Fruit fly (Drosophila melanogaster) whole organism, adult: ENCODE measurements around the gene Tom.

ENCODE experiments used
- CG11617 ChIP-seq: fragments of 200-800 bp; sonication (Bioruptor generic); optimal IDR thresholded peaks from 2 replicates; lab custom pipeline; 2017; ENCODE audit warnings: mild to moderate bottlenecking, missing biosample characterization, missing genetic modification reagents, missing genetic modification characterization
- CG12768 ChIP-seq: fragments of 200-800 bp; sonication (Bioruptor generic); optimal IDR thresholded peaks from 2 replicates; lab custom pipeline; 2017; ENCODE audit warnings: missing biosample characterization, missing genetic modification characterization, mild to moderate bottlenecking, moderate library complexity, missing genetic modification reagents
- CG14711 ChIP-seq: fragments of 200-800 bp; sonication (Bioruptor generic); optimal IDR thresholded peaks from 2 replicates; lab custom pipeline; 2018; ENCODE audit warnings: missing biosample characterization, mild to moderate bottlenecking, missing genetic modification characterization, moderate library complexity
- CG1620 ChIP-seq: fragments of 200-800 bp; sonication (Bioruptor generic); optimal IDR thresholded peaks from 2 replicates; lab custom pipeline; 2016; ENCODE audit warnings: missing biosample characterization, missing genetic modification characterization
- CG33017 ChIP-seq: fragments of 200-800 bp; sonication (Bioruptor generic); optimal IDR thresholded peaks from 2 replicates; lab custom pipeline; 2018; ENCODE audit warnings: missing biosample characterization, mild to moderate bottlenecking, missing genetic modification characterization, moderate library complexity
- CG5204 ChIP-seq: fragments of 200-800 bp; sonication (Bioruptor generic); optimal IDR thresholded peaks from 2 replicates; lab custom pipeline; 2016; ENCODE audit warnings: missing biosample characterization, missing genetic modification characterization
- CG7045 ChIP-seq: fragments of 200-800 bp; sonication (Bioruptor generic); optimal IDR thresholded peaks from 2 replicates; lab custom pipeline; 2017; ENCODE audit warnings: missing biosample characterization, mild to moderate bottlenecking, missing genetic modification characterization
- CG7101 ChIP-seq: fragments of 200-800 bp; sonication (Bioruptor generic); optimal IDR thresholded peaks from 2 replicates; lab custom pipeline; 2018; ENCODE audit warnings: missing biosample characterization, mild to moderate bottlenecking, missing genetic modification characterization, moderate library complexity
- Clk ChIP-seq: fragments of 200-800 bp; sonication (Bioruptor generic); optimal IDR thresholded peaks from 2 replicates; lab custom pipeline; 2017; ENCODE audit warnings: missing biosample characterization, missing genetic modification characterization
- Crg-1 ChIP-seq: fragments of 200-800 bp; sonication (Bioruptor generic); optimal IDR thresholded peaks from 2 replicates; lab custom pipeline; 2016; ENCODE audit warnings: missing biosample characterization, missing genetic modification characterization
- Hr96 ChIP-seq: fragments of 200-800 bp; sonication (Bioruptor generic); optimal IDR thresholded peaks from 2 replicates; lab custom pipeline; 2016; ENCODE audit warnings: missing biosample characterization, missing genetic modification characterization
- Mnt ChIP-seq: fragments of 200-800 bp; sonication (Bioruptor generic); optimal IDR thresholded peaks from 2 replicates; lab custom pipeline; 2016; ENCODE audit warnings: missing biosample characterization, mild to moderate bottlenecking, missing genetic modification characterization
- bab1 ChIP-seq: fragments of 200-800 bp; sonication (Bioruptor generic); optimal IDR thresholded peaks from 3 replicates; lab custom pipeline; 2019; ENCODE audit warnings: missing biosample characterization, mild to moderate bottlenecking, missing genetic modification characterization, moderate library complexity
- cic ChIP-seq: fragments of 200-800 bp; sonication (Bioruptor generic); optimal IDR thresholded peaks from 2 replicates; lab custom pipeline; 2017; ENCODE audit warnings: missing biosample characterization, mild to moderate bottlenecking, missing genetic modification characterization, moderate library complexity
- cnc ChIP-seq, 2 experiments: fragments of >200 bp; optimal IDR thresholded peaks; 2 replicates each; lab custom pipeline; 2017
- kay ChIP-seq: fragments of 200-800 bp; sonication (Bioruptor generic); peaks from one replicate; lab custom pipeline; 2016; ENCODE audit warnings: missing biosample characterization, missing genetic modification characterization, borderline replicate concordance
- ovo ChIP-seq: fragments of 200-800 bp; sonication (Bioruptor generic); optimal IDR thresholded peaks from 2 replicates; lab custom pipeline; 2016; ENCODE audit warnings: missing biosample characterization, missing genetic modification characterization
- pad ChIP-seq: fragments of 200-800 bp; sonication (Bioruptor generic); optimal IDR thresholded peaks from 3 replicates; lab custom pipeline; 2017; ENCODE audit warnings: missing biosample characterization, missing genetic modification characterization, mild to moderate bottlenecking, moderate library complexity, missing genetic modification reagents
- tj ChIP-seq: fragments of 200-800 bp; sonication (Bioruptor generic); optimal IDR thresholded peaks from 3 replicates; lab custom pipeline; 2017; ENCODE audit warnings: missing biosample characterization, mild to moderate bottlenecking, missing genetic modification characterization, moderate library complexity
- toe ChIP-seq: fragments of 200-800 bp; sonication (Bioruptor generic); optimal IDR thresholded peaks from 2 replicates; lab custom pipeline; 2016; ENCODE audit warnings: missing biosample characterization, missing genetic modification characterization

Gene Tom

dm6 chr3L:14966199-14966858 lies 2.8 kb upstream of the Tom start:
- TF ChIP-seq bab1 (no peak), Mnt (GFP tag; lab: Kevin White, UChicago) (no peak), Crg-1 (GFP tag; lab: Kevin White, UChicago) (no peak), cnc (optimal IDR thresholded peaks at IDR 0.05; lab: Kevin White, UChicago) (no peak), tj (GFP tag; lab: Kevin White, UChicago) (no peak), pad (GFP tag; lab: Kevin White, UChicago) (no peak), CG7045 (no peak), cic (GFP tag; lab: Kevin White, UChicago) (no peak), Hr96 (GFP tag; lab: Kevin White, UChicago) (no peak), CG1620 (GFP tag; lab: Kevin White, UChicago) (no peak), kay (GFP tag; lab: Kevin White, UChicago) (no peak), ovo (GFP tag; lab: Kevin White, UChicago) (no peak), toe (no peak), CG7101 (no peak)

- no peak for TF ChIP-seq CG7101
- TF ChIP-seq CG5204 (GFP tag; lab: Kevin White, UChicago) = no peak
- no peak for TF ChIP-seq Hr96 (GFP tag; lab: Kevin White, UChicago)
- no peak for TF ChIP-seq CG14711 (tag; lab: Kevin White, UChicago)
- no peak for TF ChIP-seq cnc (optimal IDR thresholded peaks at IDR 0.05; lab: Kevin White, UChicago)
- no peak for TF ChIP-seq cic (GFP tag; lab: Kevin White, UChicago)
- TF ChIP-seq toe = no peak
- no peak for TF ChIP-seq bab1
- no peak for TF ChIP-seq Mnt (GFP tag; lab: Kevin White, UChicago)
- no peak for TF ChIP-seq CG7045
- TF ChIP-seq Clk (GFP tag; lab: Kevin White, UChicago) = no peak
Measured at dm6 chr3L:14967691-14968538, 1.2 kb upstream of the Tom start.

- no peak for TF ChIP-seq cic (GFP tag; lab: Kevin White, UChicago)
- no peak for TF ChIP-seq CG11617
- TF ChIP-seq Hr96 (GFP tag; lab: Kevin White, UChicago) = no peak
- no peak for TF ChIP-seq Clk (GFP tag; lab: Kevin White, UChicago)
- TF ChIP-seq toe = no peak
- TF ChIP-seq CG12768 (GFP tag; lab: Kevin White, UChicago) = no peak
- TF ChIP-seq CG14711 (tag; lab: Kevin White, UChicago) = no peak
- TF ChIP-seq cnc (optimal IDR thresholded peaks at IDR 0.05; lab: Kevin White, UChicago) = no peak
- no peak for TF ChIP-seq CG33017 (tag; lab: Kevin White, UChicago)
- no peak for TF ChIP-seq CG7101
- TF ChIP-seq pad (GFP tag; lab: Kevin White, UChicago) = no peak
- TF ChIP-seq CG5204 (GFP tag; lab: Kevin White, UChicago) = no peak
- no peak for TF ChIP-seq Mnt (GFP tag; lab: Kevin White, UChicago)
- TF ChIP-seq ovo (GFP tag; lab: Kevin White, UChicago) = no peak
- no peak for TF ChIP-seq Crg-1 (GFP tag; lab: Kevin White, UChicago)
Measured at dm6 chr3L:14968553-14968952, 591 bp upstream of the Tom start.

- TF ChIP-seq CG7045 (no peak), toe (no peak), Clk (GFP tag; lab: Kevin White, UChicago) (no peak), CG1620 (GFP tag; lab: Kevin White, UChicago) (no peak), ovo (GFP tag; lab: Kevin White, UChicago) (no peak), CG12768 (GFP tag; lab: Kevin White, UChicago) (no peak), Mnt (GFP tag; lab: Kevin White, UChicago) (no peak), CG7101 (no peak), Hr96 (GFP tag; lab: Kevin White, UChicago) (no peak)
Measured at dm6 chr3L:14970213-14970612, 1.1 kb downstream of the Tom start.

- TF ChIP-seq CG14711 (tag; lab: Kevin White, UChicago) = no peak
- TF ChIP-seq CG5204 (GFP tag; lab: Kevin White, UChicago) = no peak
- no peak for TF ChIP-seq cnc (optimal IDR thresholded peaks at IDR 0.05; lab: Kevin White, UChicago)
- no peak for TF ChIP-seq cic (GFP tag; lab: Kevin White, UChicago)
Measured at dm6 chr3L:14971893-14972624, 2.9 kb downstream of the Tom start.

dm6 chr3L:14972625-14973250 lies 3.6 kb downstream of the Tom start, which contains the start of gene Brd:
Gene Brd, plus strand, starts transcription at chr3L:14972667.
- TF ChIP-seq CG7045 = no peak
- no peak for TF ChIP-seq cnc (optimal IDR thresholded peaks at IDR 0.05; lab: Kevin White, UChicago)
- TF ChIP-seq CG5204 (GFP tag; lab: Kevin White, UChicago) = no peak
- TF ChIP-seq Mnt (GFP tag; lab: Kevin White, UChicago) = no peak
- no peak for TF ChIP-seq CG14711 (tag; lab: Kevin White, UChicago)
- TF ChIP-seq Crg-1 (GFP tag; lab: Kevin White, UChicago) = no peak
- no peak for TF ChIP-seq kay (GFP tag; lab: Kevin White, UChicago)
- TF ChIP-seq CG1620 (GFP tag; lab: Kevin White, UChicago) = no peak
- no peak for TF ChIP-seq pad (GFP tag; lab: Kevin White, UChicago)
- TF ChIP-seq bab1 = no peak
- no peak for TF ChIP-seq cic (GFP tag; lab: Kevin White, UChicago)
- no peak for TF ChIP-seq CG12768 (GFP tag; lab: Kevin White, UChicago)
- TF ChIP-seq CG33017 (tag; lab: Kevin White, UChicago) = no peak
- TF ChIP-seq Clk (GFP tag; lab: Kevin White, UChicago) = no peak
- no peak for TF ChIP-seq ovo (GFP tag; lab: Kevin White, UChicago)
